Fruit fly (Drosophila melanogaster) whole organism, adult: ENCODE measurements around the gene CG11456.

Experiments
- CG14711 ChIP-seq: fragments of 200-800 bp; sonication (Bioruptor generic); optimal IDR thresholded peaks from 2 replicates; lab custom pipeline; 2018; ENCODE audit warnings: missing biosample characterization, mild to moderate bottlenecking, missing genetic modification characterization, moderate library complexity
- CG7045 ChIP-seq: fragments of 200-800 bp; sonication (Bioruptor generic); optimal IDR thresholded peaks from 2 replicates; lab custom pipeline; 2017; ENCODE audit warnings: missing biosample characterization, mild to moderate bottlenecking, missing genetic modification characterization
- CG7101 ChIP-seq: fragments of 200-800 bp; sonication (Bioruptor generic); optimal IDR thresholded peaks from 2 replicates; lab custom pipeline; 2018; ENCODE audit warnings: missing biosample characterization, mild to moderate bottlenecking, missing genetic modification characterization, moderate library complexity
- Clk ChIP-seq: fragments of 200-800 bp; sonication (Bioruptor generic); optimal IDR thresholded peaks from 2 replicates; lab custom pipeline; 2017; ENCODE audit warnings: missing biosample characterization, missing genetic modification characterization
- Crg-1 ChIP-seq: fragments of 200-800 bp; sonication (Bioruptor generic); optimal IDR thresholded peaks from 2 replicates; lab custom pipeline; 2016; ENCODE audit warnings: missing biosample characterization, missing genetic modification characterization
- Mnt ChIP-seq: fragments of 200-800 bp; sonication (Bioruptor generic); optimal IDR thresholded peaks from 2 replicates; lab custom pipeline; 2016; ENCODE audit warnings: missing biosample characterization, mild to moderate bottlenecking, missing genetic modification characterization
- bab1 ChIP-seq: fragments of 200-800 bp; sonication (Bioruptor generic); optimal IDR thresholded peaks from 3 replicates; lab custom pipeline; 2019; ENCODE audit warnings: missing biosample characterization, mild to moderate bottlenecking, missing genetic modification characterization, moderate library complexity
- cic ChIP-seq: fragments of 200-800 bp; sonication (Bioruptor generic); optimal IDR thresholded peaks from 2 replicates; lab custom pipeline; 2017; ENCODE audit warnings: missing biosample characterization, mild to moderate bottlenecking, missing genetic modification characterization, moderate library complexity
- cnc ChIP-seq, 2 experiments: fragments of >200 bp; optimal IDR thresholded peaks; 2 replicates each; lab custom pipeline; 2017
- tj ChIP-seq: fragments of 200-800 bp; sonication (Bioruptor generic); optimal IDR thresholded peaks from 3 replicates; lab custom pipeline; 2017; ENCODE audit warnings: missing biosample characterization, mild to moderate bottlenecking, missing genetic modification characterization, moderate library complexity

DNA sequence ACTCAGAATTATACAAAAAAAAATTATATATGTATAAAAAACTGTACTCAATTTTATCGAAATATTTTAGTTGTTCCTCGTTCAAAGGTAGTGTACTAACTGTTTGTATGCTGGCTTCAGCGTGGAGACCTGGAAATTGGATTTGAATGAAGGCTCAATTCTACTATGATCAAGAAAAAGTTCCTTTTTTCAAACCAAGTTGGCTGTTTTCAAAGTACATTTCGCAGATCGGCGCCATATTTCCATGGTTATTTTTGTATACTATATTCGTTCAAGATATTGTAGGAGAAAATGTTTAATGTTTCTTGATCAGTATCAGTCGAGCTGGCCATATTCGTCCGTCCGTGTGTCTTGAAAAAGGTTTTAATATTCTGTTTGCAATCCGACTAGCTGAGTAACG lies 23.9 kb upstream of the CG11456 start, which contains the start of gene Mst77F:
- TF ChIP-seq Mnt (GFP tag; lab: Kevin White, UChicago) (no peak), bab1 (GFP tag; lab: Kevin White, UChicago) (no peak), CG7045 (GFP tag; lab: Kevin White, UChicago) (no peak), tj (no peak), Clk (GFP tag; lab: Kevin White, UChicago) (no peak), cnc (optimal IDR thresholded peaks at IDR 0.05; lab: Kevin White, UChicago) (no peak), CG7101 (tag; lab: Kevin White, UChicago) (no peak), Crg-1 (GFP tag; lab: Kevin White, UChicago) (no peak), CG14711 (no peak), cic (GFP tag; lab: Kevin White, UChicago) (no peak)
